Fruit fly (Drosophila melanogaster): ENCODE data around the gene CG42717.

CG42717 gene

dm6 chr3L:16026065-16026789 lies 6.8 kb downstream of the CG42717 start (continued):
- TF ChIP-seq CG8290 (GFP tag; optimal IDR thresholded peaks at IDR 0.05) (peak; percentile 73), CG8290 (tag; optimal IDR thresholded peaks at IDR 0.05) (peak; percentile 77 to 83), CG9876 (GFP tag; optimal IDR thresholded peaks at IDR 0.05) (peak; percentile 44), bigmax (GFP tag; optimal IDR thresholded peaks at IDR 0.05) (peak; percentile 34), ab (GFP tag; optimal IDR thresholded peaks at IDR 0.05) (no peak), nau (GFP tag; optimal IDR thresholded peaks at IDR 0.05) (peak; percentile 75), CG4854 (GFP tag; optimal IDR thresholded peaks at IDR 0.05) (peak; percentile 38), CG11247 (GFP tag; IDR thresholded peaks at IDR 0.05) (peak; percentile 69; the same call in 1 of the 2 replicates), Ets65A (GFP tag) (peak; percentile 78), CG34422 (GFP tag; IDR thresholded peaks at IDR 0.05) (peak; percentile 70; the same call in 1 of the 3 replicates), tin (GFP tag; optimal IDR thresholded peaks at IDR 0.05) (no peak), eyg (GFP tag; optimal IDR thresholded peaks at IDR 0.05) (peak; percentile 23), CG7556 (GFP tag; optimal IDR thresholded peaks at IDR 0.05) (peak; percentile 36), Meics (GFP tag; optimal IDR thresholded peaks at IDR 0.05) (peak; percentile 10), tna (GFP tag; IDR thresholded peaks at IDR 0.05; ENCODE audit: partially characterized antibody) (no peak), CG17912 (GFP tag; optimal IDR thresholded peaks at IDR 0.05) (peak; percentile 39), schlank (tag; optimal IDR thresholded peaks at IDR 0.05) (peak; percentile 54), Ravus (GFP tag; IDR thresholded peaks at IDR 0.05) (no peak), CkIIα-i1 (GFP tag; IDR thresholded peaks at IDR 0.05) (no peak), her (GFP tag; optimal IDR thresholded peaks at IDR 0.05) (peak; percentile 69), CG9437 (GFP tag; optimal IDR thresholded peaks at IDR 0.05) (peak; percentile 11), D (optimal IDR thresholded peaks at IDR 0.05) (no peak), D (GFP tag; optimal IDR thresholded peaks at IDR 0.05) (peak; percentile 66), CG1647 (GFP tag; optimal IDR thresholded peaks at IDR 0.05) (peak; percentile 34), CG15011 (GFP tag; optimal IDR thresholded peaks at IDR 0.05) (peak; percentile 68), dpn (GFP tag; optimal IDR thresholded peaks at IDR 0.05) (peak in 1 of 2 experiments; percentile 58), NC2α (GFP tag; optimal IDR thresholded peaks at IDR 0.05) (peak; percentile 74), CG43689 (GFP tag; IDR thresholded peaks at IDR 0.05) (0 out of 2 replicates have a peak, but pooled peaks have one; percentile 20), HHEX (GFP tag; optimal IDR thresholded peaks at IDR 0.05) (peak; percentile 75), CG9797 (GFP tag; optimal IDR thresholded peaks at IDR 0.05) (peak; percentile 2), klu (GFP tag; IDR thresholded peaks at IDR 0.05) (0 out of 2 replicates have a peak, but pooled peaks have one; percentile 22), Ada2b (GFP tag; IDR thresholded peaks at IDR 0.05) (peak; percentile 25; the same call in 1 of the 2 replicates), zen2 (GFP tag; IDR thresholded peaks at IDR 0.05; ENCODE audit: partially characterized antibody) (no peak), CG2120 (GFP tag; optimal IDR thresholded peaks at IDR 0.05) (peak; percentile 23), ftz-f1 (GFP tag; optimal IDR thresholded peaks at IDR 0.05) (peak; percentile 63), CG1832 (GFP tag; optimal IDR thresholded peaks at IDR 0.05) (peak; percentile 54), sd (tag; optimal IDR thresholded peaks at IDR 0.05) (peak; percentile 41), CG12391 (tag; optimal IDR thresholded peaks at IDR 0.05) (peak; percentile 26), Hand (GFP tag; optimal IDR thresholded peaks at IDR 0.05) (peak; percentile 3), Dek (tag; optimal IDR thresholded peaks at IDR 0.05) (no peak), cwo (GFP tag; optimal IDR thresholded peaks at IDR 0.05) (peak; percentile 47), CG1792 (GFP tag; optimal IDR thresholded peaks at IDR 0.05) (peak; percentile 63), mam (GFP tag; optimal IDR thresholded peaks at IDR 0.05) (no peak), CG4424 (GFP tag; optimal IDR thresholded peaks at IDR 0.05) (peak; percentile 42), CG1602 (GFP tag; optimal IDR thresholded peaks at IDR 0.05) (peak; percentile 55), CG15269 (tag; optimal IDR thresholded peaks at IDR 0.05) (peak; percentile 5), CG42726 (GFP tag; IDR thresholded peaks at IDR 0.05; ENCODE audit: partially characterized antibody) (no peak), CG12299 (tag; optimal IDR thresholded peaks at IDR 0.05) (peak; percentile 63), CG13123 (GFP tag; optimal IDR thresholded peaks at IDR 0.05) (peak; percentile 20), CG10543 (GFP tag; optimal IDR thresholded peaks at IDR 0.05) (peak; percentile 87)

All from whole organism, embryonic.